Worm (Caenorhabditis elegans): ENCODE measurements around the gene F54F2.7.

- TF ChIP-seq B0035.1 (tag; optimal IDR thresholded peaks at IDR 0.05) (no peak), pha-4 (tag; optimal IDR thresholded peaks at IDR 0.05) (no peak), sea-2 (GFP tag; IDR thresholded peaks at IDR 0.05) (no peak), ets-4 (GFP tag; optimal IDR thresholded peaks at IDR 0.05) (no peak), ama-1 (optimal IDR thresholded peaks at IDR 0.05) (no peak), ama-1 (GFP tag; optimal IDR thresholded peaks at IDR 0.05) (no peak), snpc-4 (GFP tag; optimal IDR thresholded peaks at IDR 0.05) (no peak), snpc-4 (tag; optimal IDR thresholded peaks at IDR 0.05) (no peak), dpl-1 (GFP tag; optimal IDR thresholded peaks at IDR 0.05) (no peak), somi-1 (GFP tag; optimal IDR thresholded peaks at IDR 0.05) (no peak), ztf-3 (GFP tag; optimal IDR thresholded peaks at IDR 0.05) (no peak), fkh-3 (tag; optimal IDR thresholded peaks at IDR 0.05) (no peak)
These were observed 8.6 kb upstream of the F54F2.7 start for ce11 chrIII:8815699-8816098.
